Worm (Caenorhabditis elegans) whole organism, L1 larva: Measurements from ENCODE around the gene spp-4.
A peak's percentile ranks its signal among the peaks of the same experiment; 100 is the strongest.

ENCODE experiments used
- C04F5.9 ChIP-seq: sonication (generic microtip); optimal IDR thresholded peaks from 2 replicates; lab custom pipeline; 2016; ENCODE audit warnings: missing genetic modification characterization, missing compliant biosample characterization
- C16A3.4 ChIP-seq: fragments of 150-350 bp; optimal IDR thresholded peaks from 2 replicates; lab custom pipeline; 2014; ENCODE audit warnings: missing biosample characterization, missing genetic modification characterization
- C34B4.2 ChIP-seq: sonication (generic microtip); optimal IDR thresholded peaks from 2 replicates; lab custom pipeline; 2017; ENCODE audit warnings: mild to moderate bottlenecking, missing genetic modification characterization, missing compliant biosample characterization
- alr-1 ChIP-seq: fragments of 200-800 bp; sonication (Bioruptor generic); optimal IDR thresholded peaks from 2 replicates; lab custom pipeline; 2018; ENCODE audit warnings: borderline replicate concordance, mild to moderate bottlenecking, missing genetic modification characterization, missing compliant biosample characterization
- ceh-63 ChIP-seq: fragments of 200-800 bp; sonication (Bioruptor generic); optimal IDR thresholded peaks from 2 replicates; lab custom pipeline; 2018; ENCODE audit warnings: mild to moderate bottlenecking, missing genetic modification characterization, missing compliant biosample characterization
- ceh-90 ChIP-seq: sonication (generic microtip); optimal IDR thresholded peaks from 2 replicates; lab custom pipeline; 2016; ENCODE audit warnings: missing genetic modification characterization, missing compliant biosample characterization
- efl-1 ChIP-seq, 4 experiments: fragments of 150-350 bp; optimal IDR thresholded peaks in 3 of 4; peaks in 1 of 4; 1 replicate in 1 of 4; 2 replicates in 3 of 4; lab custom pipeline; 2014; ENCODE audit warnings: missing biosample characterization in 2 of 4, missing genetic modification characterization in 2 of 4, missing genetic modification reagents in 2 of 4
- efl-3 ChIP-seq: fragments of 200-800 bp; sonication (Bioruptor generic); optimal IDR thresholded peaks from 2 replicates; lab custom pipeline; 2018; ENCODE audit warnings: mild to moderate bottlenecking, missing genetic modification characterization, missing compliant biosample characterization
- egl-13 ChIP-seq: sonication (generic microtip); optimal IDR thresholded peaks from 2 replicates; lab custom pipeline; 2016; ENCODE audit warnings: missing genotype, missing genetic modification reagents, missing genetic modification characterization, missing compliant biosample characterization
- elt-3 ChIP-seq, 6 experiments: fragments of 150-350 bp in 1 of 6; sonication (generic microtip); optimal IDR thresholded peaks; 2 replicates each; lab custom pipeline; 2017 to 2018; ENCODE audit warnings: missing biosample characterization in 6 of 6, missing genetic modification characterization in 6 of 6, inconsistent platforms in 1 of 6
- fkh-10 ChIP-seq: sonication (generic microtip); optimal IDR thresholded peaks from 2 replicates; lab custom pipeline; 2017; ENCODE audit warnings: missing biosample characterization, missing genetic modification reagents, missing genetic modification characterization
- fkh-8 ChIP-seq: sonication (generic microtip); optimal IDR thresholded peaks from 2 replicates; lab custom pipeline; 2016; ENCODE audit warnings: mild to moderate bottlenecking, missing genetic modification characterization, missing compliant biosample characterization
- hlh-17 ChIP-seq: fragments of 200-800 bp; sonication (Bioruptor generic); optimal IDR thresholded peaks from 2 replicates; lab custom pipeline; 2018; ENCODE audit warnings: missing genetic modification characterization, mild to moderate bottlenecking, missing compliant biosample characterization, moderate library complexity, borderline replicate concordance
- hlh-4 ChIP-seq: sonication (generic microtip); optimal IDR thresholded peaks from 2 replicates; lab custom pipeline; 2016; ENCODE audit warnings: mild to moderate bottlenecking, missing genetic modification characterization, missing compliant biosample characterization
- hpl-2 ChIP-seq: fragments of 150-350 bp; optimal IDR thresholded peaks from 2 replicates; lab custom pipeline; 2014; ENCODE audit warnings: missing biosample characterization, missing genetic modification reagents, missing genetic modification characterization
- lin-13 ChIP-seq: fragments of 150-350 bp; optimal IDR thresholded peaks from 2 replicates; lab custom pipeline; 2014; ENCODE audit warnings: missing biosample characterization, missing genetic modification reagents, missing genetic modification characterization
- lin-14 ChIP-seq: fragments of 200-800 bp; sonication (Bioruptor generic); optimal IDR thresholded peaks from 2 replicates; lab custom pipeline; 2018; ENCODE audit warnings: mild to moderate bottlenecking, missing genetic modification characterization, moderate library complexity, missing compliant biosample characterization
- lin-15B ChIP-seq: fragments of 150-350 bp; sonication (generic microtip); optimal IDR thresholded peaks from 3 replicates; lab custom pipeline; 2014; ENCODE audit warnings: missing biosample characterization, missing genetic modification characterization
- lin-35 ChIP-seq, 2 experiments: fragments of 150-350 bp; optimal IDR thresholded peaks; 2 replicates each; lab custom pipeline; 2014; ENCODE audit warnings: missing biosample characterization in 2 of 2, missing genetic modification characterization in 2 of 2, missing genetic modification reagents in 2 of 2
- lin-39 ChIP-seq: fragments of 150-350 bp; optimal IDR thresholded peaks from 2 replicates; lab custom pipeline; 2014; ENCODE audit warnings: missing biosample characterization, missing genetic modification reagents, missing genetic modification characterization
- lir-3 ChIP-seq: sonication (generic microtip); optimal IDR thresholded peaks from 2 replicates; lab custom pipeline; 2016; ENCODE audit warnings: mild to moderate bottlenecking, missing genetic modification characterization, moderate library complexity, missing compliant biosample characterization; ENCODE audit not compliant: poor library complexity
- lsy-2 ChIP-seq, 2 experiments: fragments of 150-350 bp; optimal IDR thresholded peaks; 2 replicates each; lab custom pipeline; 2014; ENCODE audit warnings: missing biosample characterization in 2 of 2, missing genetic modification characterization in 2 of 2
- nhr-11 ChIP-seq: fragments of 150-350 bp; optimal IDR thresholded peaks from 2 replicates; lab custom pipeline; 2014; ENCODE audit warnings: missing biosample characterization, missing genetic modification characterization
- nhr-12 ChIP-seq: sonication (generic microtip); optimal IDR thresholded peaks from 2 replicates; lab custom pipeline; 2017; ENCODE audit warnings: missing biosample characterization, missing genetic modification characterization
- nhr-19 ChIP-seq: fragments of 200-800 bp; sonication (Bioruptor generic); conservative IDR thresholded peaks from 2 replicates; pipeline ENCODE4 v1.3.6; 2022; ENCODE audit warnings: missing genetic modification characterization, missing compliant biosample characterization
- nhr-20 ChIP-seq: sonication (generic microtip); optimal IDR thresholded peaks from 2 replicates; lab custom pipeline; 2016; ENCODE audit warnings: mild to moderate bottlenecking, missing genetic modification characterization, missing compliant biosample characterization
- nhr-237 ChIP-seq: fragments of 150-350 bp; optimal IDR thresholded peaks from 2 replicates; lab custom pipeline; 2014; ENCODE audit warnings: missing biosample characterization, missing genetic modification characterization
- nhr-28 ChIP-seq: fragments of 150-350 bp; optimal IDR thresholded peaks from 2 replicates; lab custom pipeline; 2014; ENCODE audit warnings: missing biosample characterization, missing genetic modification characterization
- nhr-47 ChIP-seq: sonication (generic microtip); optimal IDR thresholded peaks from 2 replicates; lab custom pipeline; 2016; ENCODE audit warnings: mild to moderate bottlenecking, missing genetic modification characterization, moderate library complexity, missing compliant biosample characterization
- nhr-71 ChIP-seq: sonication (generic microtip); optimal IDR thresholded peaks from 2 replicates; lab custom pipeline; 2016; ENCODE audit warnings: mild to moderate bottlenecking, missing genetic modification characterization, moderate library complexity, missing compliant biosample characterization
- nhr-77 ChIP-seq: fragments of 150-350 bp; optimal IDR thresholded peaks from 2 replicates; lab custom pipeline; 2014; ENCODE audit warnings: missing biosample characterization, missing genetic modification characterization
- nhr-90 ChIP-seq: sonication (generic microtip); optimal IDR thresholded peaks from 2 replicates; lab custom pipeline; 2016; ENCODE audit warnings: mild to moderate bottlenecking, missing genetic modification characterization, missing compliant biosample characterization; ENCODE audit not compliant: poor library complexity
- pqm-1 ChIP-seq: sonication (generic microtip); optimal IDR thresholded peaks from 3 replicates; lab custom pipeline; 2017; ENCODE audit warnings: missing biosample characterization, missing genetic modification characterization
- rnt-1 ChIP-seq: sonication (generic microtip); optimal IDR thresholded peaks from 2 replicates; lab custom pipeline; 2016; ENCODE audit warnings: mild to moderate bottlenecking, missing genetic modification characterization, moderate library complexity, missing compliant biosample characterization
- snpc-4 ChIP-seq: fragments of 150-350 bp; optimal IDR thresholded peaks from 2 replicates; lab custom pipeline; 2014; ENCODE audit warnings: missing biosample characterization, missing genetic modification characterization
- snu-23 ChIP-seq: sonication (generic microtip); optimal IDR thresholded peaks from 2 replicates; lab custom pipeline; 2016; ENCODE audit warnings: missing genetic modification characterization, missing compliant biosample characterization
- sptf-1 ChIP-seq: fragments of 150-350 bp; optimal IDR thresholded peaks from 2 replicates; lab custom pipeline; 2014; ENCODE audit warnings: missing biosample characterization, missing genetic modification characterization
- sup-37 ChIP-seq: fragments of 200-800 bp; sonication (Bioruptor generic); optimal IDR thresholded peaks from 2 replicates; lab custom pipeline; 2018; ENCODE audit warnings: mild to moderate bottlenecking, missing genetic modification characterization, missing compliant biosample characterization
- swsn-7 ChIP-seq: sonication (generic microtip); optimal IDR thresholded peaks from 2 replicates; lab custom pipeline; 2016; ENCODE audit warnings: missing genetic modification characterization, missing compliant biosample characterization
- tbx-2 ChIP-seq: sonication (generic microtip); optimal IDR thresholded peaks from 2 replicates; lab custom pipeline; 2016; ENCODE audit warnings: missing genetic modification characterization, missing compliant biosample characterization
- unc-130 ChIP-seq: fragments of 150-350 bp; optimal IDR thresholded peaks from 2 replicates; lab custom pipeline; 2017; ENCODE audit warnings: missing biosample characterization, missing genetic modification characterization, inconsistent platforms
- unc-30 ChIP-seq: sonication (generic microtip); optimal IDR thresholded peaks from 2 replicates; lab custom pipeline; 2017; ENCODE audit warnings: missing biosample characterization, missing genetic modification characterization
- unc-62 ChIP-seq: fragments of 150-350 bp; optimal IDR thresholded peaks from 2 replicates; lab custom pipeline; 2014; ENCODE audit warnings: missing biosample characterization, missing genetic modification reagents, missing genetic modification characterization
- unc-86 ChIP-seq: sonication (generic microtip); optimal IDR thresholded peaks from 2 replicates; lab custom pipeline; 2016; ENCODE audit warnings: missing genetic modification characterization, missing compliant biosample characterization
- unc-98 ChIP-seq: fragments of 200-800 bp; sonication (Bioruptor generic); IDR thresholded peaks from 2 replicates; pipeline ENCODE4 v1.3.6; 2022; ENCODE audit warnings: missing genetic modification characterization, missing compliant biosample characterization
- vab-15 ChIP-seq: sonication (generic microtip); optimal IDR thresholded peaks from 2 replicates; lab custom pipeline; 2017; ENCODE audit warnings: missing genotype, mild to moderate bottlenecking, missing genetic modification characterization, missing compliant biosample characterization
- xbp-1 ChIP-seq: sonication (generic microtip); optimal IDR thresholded peaks from 2 replicates; lab custom pipeline; 2016; ENCODE audit warnings: missing genetic modification characterization, missing compliant biosample characterization
- zag-1 ChIP-seq: fragments of 150-350 bp; optimal IDR thresholded peaks from 2 replicates; lab custom pipeline; 2014; ENCODE audit warnings: missing biosample characterization, missing genetic modification characterization
- ztf-11 ChIP-seq, 2 experiments: sonication (generic microtip); optimal IDR thresholded peaks; 2 replicates each; lab custom pipeline; 2016 to 2017; ENCODE audit warnings: missing genetic modification characterization in 2 of 2, missing biosample characterization in 1 of 2, missing compliant biosample characterization in 1 of 2
- ztf-4 ChIP-seq: fragments of 150-350 bp; optimal IDR thresholded peaks from 2 replicates; lab custom pipeline; 2014; ENCODE audit warnings: missing biosample characterization, missing genetic modification characterization

The spp-4 gene

ce11 chrX:7284724-7285184 lies 33.8 kb downstream of the spp-4 start (continued):
- TF ChIP-seq lin-35 (GFP tag; optimal IDR thresholded peaks at IDR 0.05; lab: Kevin White, UChicago) (peak in 1 of 2 experiments; percentile 4), vab-15 (tag; lab: Kevin White, UChicago) (no peak), lsy-2 (tag; optimal IDR thresholded peaks at IDR 0.05; lab: Kevin White, UChicago) (peak; percentile 16 to 63), rnt-1 (tag; lab: Kevin White, UChicago) (peak; percentile 4), xbp-1 (tag; lab: Kevin White, UChicago) (peak; percentile 29), hlh-17 (no peak), unc-62 (no peak), nhr-90 (no peak), lin-15B (tag; lab: Kevin White, UChicago) (no peak), alr-1 (tag; lab: Kevin White, UChicago) (no peak), egl-13 (tag; lab: Kevin White, UChicago) (peak; percentile 63), nhr-47 (peak; percentile 59), ceh-90 (tag; lab: Kevin White, UChicago) (no peak), hpl-2 (GFP tag; lab: Kevin White, UChicago) (no peak), tbx-2 (peak; percentile 67), unc-86 (tag; lab: Kevin White, UChicago) (peak; percentile 76), pqm-1 (tag; lab: Kevin White, UChicago) (no peak), lin-13 (GFP tag; lab: Kevin White, UChicago) (no peak), nhr-11 (tag; lab: Kevin White, UChicago) (no peak), zag-1 (tag; lab: Kevin White, UChicago) (peak; percentile 70), fkh-8 (tag; lab: Kevin White, UChicago) (peak; percentile 70), nhr-77 (tag; lab: Kevin White, UChicago) (peak; percentile 27), nhr-12 (tag; lab: Kevin White, UChicago) (no peak), nhr-71 (tag; lab: Kevin White, UChicago) (peak; percentile 62), snpc-4 (tag; lab: Kevin White, UChicago) (no peak), unc-98 (GFP tag; lab: Robert Waterston, UW) (no peak), ztf-4 (tag; lab: Kevin White, UChicago) (no peak), efl-1 (optimal IDR thresholded peaks at IDR 0.05; lab: Kevin White, UChicago) (peak; percentile 19 to 21), efl-1 (GFP tag; optimal IDR thresholded peaks at IDR 0.05 in 1 of 2; lab: Kevin White, UChicago) (no peak), lin-39 (tag; lab: Kevin White, UChicago) (no peak)

ce11 chrX:7283136-7283535 lies 35.4 kb downstream of the spp-4 start:
- TF ChIP-seq unc-30 (no peak), hpl-2 (GFP tag; lab: Kevin White, UChicago) (no peak), ceh-63 (GFP tag; lab: Kevin White, UChicago) (no peak), snu-23 (GFP tag; lab: Kevin White, UChicago) (no peak), unc-130 (tag; lab: Kevin White, UChicago) (no peak), nhr-28 (tag; lab: Kevin White, UChicago) (no peak), C34B4.2 (tag; lab: Kevin White, UChicago) (no peak), nhr-237 (tag; lab: Kevin White, UChicago) (no peak), egl-13 (tag; lab: Kevin White, UChicago) (no peak), nhr-20 (tag; lab: Kevin White, UChicago) (no peak), lin-15B (tag; lab: Kevin White, UChicago) (no peak), nhr-12 (tag; lab: Kevin White, UChicago) (no peak), C16A3.4 (tag; lab: Kevin White, UChicago) (no peak), nhr-90 (no peak), unc-62 (no peak), sptf-1 (no peak)

- TF ChIP-seq elt-3 (tag; optimal IDR thresholded peaks at IDR 0.05; lab: Kevin White, UChicago) (no peak), lin-14 (GFP tag; lab: Kevin White, UChicago) (peak; percentile 74), sup-37 (GFP tag; lab: Kevin White, UChicago) (no peak), C04F5.9 (tag; lab: Kevin White, UChicago) (no peak), unc-98 (GFP tag; lab: Robert Waterston, UW) (no peak), unc-86 (tag; lab: Kevin White, UChicago) (no peak), nhr-19 (no peak), fkh-8 (tag; lab: Kevin White, UChicago) (no peak), lir-3 (tag; lab: Kevin White, UChicago) (no peak), hlh-4 (tag; lab: Kevin White, UChicago) (no peak), swsn-7 (tag; lab: Kevin White, UChicago) (no peak), C34B4.2 (tag; lab: Kevin White, UChicago) (no peak), fkh-10 (GFP tag; lab: Kevin White, UChicago) (no peak), ztf-11 (tag; optimal IDR thresholded peaks at IDR 0.05; lab: Kevin White, UChicago) (no peak), alr-1 (tag; lab: Kevin White, UChicago) (no peak), efl-3 (GFP tag; lab: Kevin White, UChicago) (no peak)
Observed at ce11 chrX:7281347-7281746, 37.2 kb downstream of the spp-4 start.
